Worm (Caenorhabditis elegans) whole organism, L4 larva: Measurements from ENCODE around the gene F08F8.6.

Experiments used
- aly-2 ChIP-seq: sonication (generic microtip); optimal IDR thresholded peaks from 2 replicates; lab custom pipeline; 2018; ENCODE audit warnings: missing biosample characterization, missing genetic modification characterization
- egl-27 ChIP-seq: sonication (generic microtip); optimal IDR thresholded peaks from 3 replicates; lab custom pipeline; 2017; ENCODE audit warnings: missing biosample characterization, missing genetic modification reagents, missing genetic modification characterization
- mdl-1 ChIP-seq, 2 experiments: fragments of 150-350 bp in 1 of 2; sonication (generic microtip) in 1 of 2; optimal IDR thresholded peaks; 2 replicates each; lab custom pipeline; 2014 to 2017; ENCODE audit warnings: missing biosample characterization in 2 of 2, missing genetic modification characterization in 2 of 2
- nhr-11 ChIP-seq: fragments of 150-350 bp; optimal IDR thresholded peaks from 2 replicates; lab custom pipeline; 2014; ENCODE audit warnings: missing biosample characterization, missing genetic modification characterization

ce11 chrIII:7365602-7366001 is 22.1 kb downstream of the F08F8.6 start, which contains the start of gene F08F8.11:
- TF ChIP-seq egl-27 (tag; lab: Kevin White, UChicago) (no peak), mdl-1 (tag; optimal IDR thresholded peaks at IDR 0.05; lab: Kevin White, UChicago) (no peak), aly-2 (tag; lab: Kevin White, UChicago) (no peak), nhr-11 (no peak)
